Fruit fly (Drosophila melanogaster) whole organism, wandering third instar larva: ENCODE measurements around the gene Ip259.

Experiments
- Abd-B ChIP-seq: fragments of >200 bp; optimal IDR thresholded peaks from 2 replicates; lab custom pipeline; 2017; ENCODE audit warnings: missing biosample characterization, missing genetic modification characterization
- CG32264 ChIP-seq: fragments of 200-800 bp; sonication (Bioruptor generic); optimal IDR thresholded peaks from 2 replicates; lab custom pipeline; 2016; ENCODE audit warnings: missing biosample characterization, missing genetic modification characterization
- CG9705 ChIP-seq: fragments of 200-800 bp; sonication (Bioruptor generic); optimal IDR thresholded peaks from 2 replicates; lab custom pipeline; 2018; ENCODE audit warnings: missing biosample characterization, mild to moderate bottlenecking, missing genetic modification characterization
- CrebA ChIP-seq: fragments of 200-800 bp; sonication (Bioruptor generic); optimal IDR thresholded peaks from 2 replicates; lab custom pipeline; 2016; ENCODE audit warnings: missing biosample characterization, mild to moderate bottlenecking, missing genetic modification characterization, borderline replicate concordance
- Dfd ChIP-seq: fragments of >200 bp; optimal IDR thresholded peaks from 2 replicates; lab custom pipeline; 2017; ENCODE audit warnings: missing biosample characterization, missing genetic modification characterization
- Dif ChIP-seq: fragments of 200-275, 200-300 bp; sonication (Bioruptor generic); optimal IDR thresholded peaks from 2 replicates; lab custom pipeline; 2018; ENCODE audit warnings: missing biosample characterization, missing genetic modification characterization; ENCODE audit not compliant: partially characterized antibody
- HLH106 ChIP-seq: fragments of 200-800 bp; optimal IDR thresholded peaks from 3 replicates; lab custom pipeline; 2019; ENCODE audit warnings: missing biosample characterization, mild to moderate bottlenecking, missing genetic modification characterization, moderate library complexity
- Hnf4 ChIP-seq: fragments of 200-800 bp; sonication (Bioruptor generic); optimal IDR thresholded peaks from 2 replicates; lab custom pipeline; 2016; ENCODE audit warnings: missing biosample characterization, mild to moderate bottlenecking, missing genetic modification characterization
- Hr78 ChIP-seq: fragments of >200 bp; optimal IDR thresholded peaks from 2 replicates; lab custom pipeline; 2017; ENCODE audit warnings: missing biosample characterization, missing genetic modification characterization
- Hr83 ChIP-seq: fragments of 200-300 bp; sonication (Bioruptor generic); optimal IDR thresholded peaks from 2 replicates; lab custom pipeline; 2016; ENCODE audit warnings: missing biosample characterization, mild to moderate bottlenecking, missing genetic modification characterization, moderate library complexity; ENCODE audit not compliant: poor library complexity, severe bottlenecking
- Jra ChIP-seq: sonication (Bioruptor generic); optimal IDR thresholded peaks from 2 replicates; lab custom pipeline; 2016; ENCODE audit warnings: missing biosample characterization, missing genetic modification characterization
- Myc ChIP-seq: fragments of >200 bp; optimal IDR thresholded peaks from 2 replicates; lab custom pipeline; 2017
- N ChIP-seq: fragments of >200 bp; optimal IDR thresholded peaks from 2 replicates; lab custom pipeline; 2018; ENCODE audit warnings: missing biosample characterization, missing external identifiers, missing genetic modification characterization
- OdsH ChIP-seq: fragments of 200-800 bp; sonication (Bioruptor generic); optimal IDR thresholded peaks from 2 replicates; lab custom pipeline; 2016; ENCODE audit warnings: missing biosample characterization, mild to moderate bottlenecking, missing genetic modification characterization
- Rel ChIP-seq, 2 experiments: fragments of 200-800 bp; sonication (Bioruptor generic) in 1 of 2; optimal IDR thresholded peaks; 2 replicates in 1 of 2; 3 replicates in 1 of 2; lab custom pipeline; 2016 to 2019; ENCODE audit warnings: mild to moderate bottlenecking in 2 of 2, missing biosample characterization in 2 of 2, missing genetic modification characterization in 2 of 2, moderate library complexity in 1 of 2
- Sp1 ChIP-seq: fragments of 200-800 bp; sonication (Bioruptor generic); optimal IDR thresholded peaks from 3 replicates; lab custom pipeline; 2019; ENCODE audit warnings: missing biosample characterization, mild to moderate bottlenecking, missing genetic modification characterization, moderate library complexity
- Vsx2 ChIP-seq: fragments of 200-300, 225-300 bp; sonication (Bioruptor generic); optimal IDR thresholded peaks from 2 replicates; lab custom pipeline; 2018; ENCODE audit warnings: missing biosample characterization, missing genetic modification characterization; ENCODE audit not compliant: partially characterized antibody
- br ChIP-seq: fragments of 200-800 bp; sonication (Bioruptor generic); optimal IDR thresholded peaks from 2 replicates; lab custom pipeline; 2016; ENCODE audit warnings: missing biosample characterization, missing genetic modification characterization
- brk ChIP-seq: fragments of 200-800 bp; sonication (Bioruptor generic); optimal IDR thresholded peaks from 2 replicates; lab custom pipeline; 2016; ENCODE audit warnings: missing biosample characterization, mild to moderate bottlenecking, missing genetic modification characterization
- dl ChIP-seq, 2 experiments: fragments of 175-275, 200-275 bp in 1 of 2; fragments of 200-275 bp in 1 of 2; sonication (Bioruptor generic); optimal IDR thresholded peaks; lab custom pipeline; 2018; ENCODE audit warnings: mild to moderate bottlenecking in 2 of 2, missing biosample characterization in 2 of 2, missing genetic modification characterization in 2 of 2, moderate library complexity in 2 of 2; ENCODE audit not compliant: partially characterized antibody in 2 of 2, insufficient read depth in 1 of 2
- dmrt93B ChIP-seq: fragments of 200-800 bp; sonication (Bioruptor generic); optimal IDR thresholded peaks from 2 replicates; lab custom pipeline; 2018; ENCODE audit warnings: missing biosample characterization, mild to moderate bottlenecking, missing genetic modification characterization
- dsf ChIP-seq: sonication (Bioruptor generic); optimal IDR thresholded peaks from 2 replicates; lab custom pipeline; 2016; ENCODE audit warnings: missing biosample characterization, missing genetic modification characterization, borderline replicate concordance
- ey ChIP-seq: fragments of 200-800 bp; sonication (Bioruptor generic); optimal IDR thresholded peaks from 2 replicates; lab custom pipeline; 2016; ENCODE audit warnings: missing biosample characterization, missing genetic modification characterization
- foxo ChIP-seq, 2 experiments: fragments of 200-800 bp; sonication (Bioruptor generic); optimal IDR thresholded peaks; 2 replicates in 1 of 2; 3 replicates in 1 of 2; lab custom pipeline; 2016 to 2017; ENCODE audit warnings: missing biosample characterization in 2 of 2, missing genetic modification characterization in 2 of 2
- fru ChIP-seq: fragments of 200-800 bp; sonication (Bioruptor generic); optimal IDR thresholded peaks from 3 replicates; lab custom pipeline; 2016; ENCODE audit warnings: missing biosample characterization, mild to moderate bottlenecking, missing genetic modification characterization
- h ChIP-seq: fragments of 200-800 bp; sonication (Bioruptor generic); optimal IDR thresholded peaks from 3 replicates; lab custom pipeline; 2016; ENCODE audit warnings: missing biosample characterization, mild to moderate bottlenecking, missing genetic modification characterization
- jim ChIP-seq: fragments of 175-275, 200-325 bp; sonication (Bioruptor generic); optimal IDR thresholded peaks from 2 replicates; lab custom pipeline; 2016; ENCODE audit warnings: missing biosample characterization, mild to moderate bottlenecking, missing genetic modification characterization
- lola ChIP-seq: fragments of >200 bp; optimal IDR thresholded peaks from 2 replicates; lab custom pipeline; 2017; ENCODE audit warnings: missing biosample characterization, missing genetic modification characterization
- pan ChIP-seq: fragments of >200 bp; optimal IDR thresholded peaks from 2 replicates; lab custom pipeline; 2017
- psq ChIP-seq: fragments of 200-800 bp; sonication (Bioruptor generic); optimal IDR thresholded peaks from 3 replicates; lab custom pipeline; 2017; ENCODE audit warnings: missing biosample characterization, mild to moderate bottlenecking, missing genetic modification characterization, moderate library complexity
- rgr ChIP-seq: fragments of 200-800 bp; sonication (Bioruptor generic); optimal IDR thresholded peaks from 3 replicates; lab custom pipeline; 2016; ENCODE audit warnings: missing biosample characterization, mild to moderate bottlenecking, missing genetic modification characterization
- sage ChIP-seq: fragments of 200-800 bp; sonication (Bioruptor generic); optimal IDR thresholded peaks from 2 replicates; lab custom pipeline; 2016; ENCODE audit warnings: missing biosample characterization, mild to moderate bottlenecking, missing genetic modification characterization
- sv ChIP-seq: fragments of 200-800 bp; sonication (Bioruptor generic); optimal IDR thresholded peaks from 3 replicates; lab custom pipeline; 2016; ENCODE audit warnings: missing biosample characterization, missing genetic modification characterization
- tai ChIP-seq: sonication (Bioruptor generic); optimal IDR thresholded peaks from 2 replicates; lab custom pipeline; 2016; ENCODE audit warnings: missing biosample characterization, missing genetic modification characterization
- usp ChIP-seq: fragments of >200 bp; optimal IDR thresholded peaks from 2 replicates; lab custom pipeline; 2017; ENCODE audit warnings: missing biosample characterization, missing genetic modification characterization
- woc ChIP-seq: sonication (Bioruptor generic); optimal IDR thresholded peaks from 2 replicates; lab custom pipeline; 2016; ENCODE audit warnings: missing biosample characterization, mild to moderate bottlenecking, missing genetic modification characterization

Ip259 gene

dm6 chr2L:10376276-10376675 lies 31.9 kb upstream of the Ip259 start:
- TF ChIP-seq pan (lab: Kevin White, UChicago) (no peak), OdsH (GFP tag; lab: Kevin White, UChicago) (no peak), Hr78 (GFP tag; lab: Kevin White, UChicago) (no peak), dl (GFP tag; optimal IDR thresholded peaks at IDR 0.05; lab: Kevin White, UChicago; ENCODE audit: insufficient read depth in 1 of 2, partially characterized antibody in 2 of 2) (no peak), Abd-B (no peak), CG32264 (no peak), Hr83 (GFP tag; lab: Kevin White, UChicago) (no peak), CG9705 (GFP tag; lab: Kevin White, UChicago) (no peak), ey (GFP tag; lab: Kevin White, UChicago) (no peak), N (GFP tag; lab: Kevin White, UChicago) (no peak), jim (GFP tag; lab: Kevin White, UChicago) (no peak), Myc (lab: Kevin White, UChicago) (no peak), brk (no peak), h (no peak)
- TF ChIP-seq, all 38 proteins: peak for 0

- TF ChIP-seq Vsx2 (GFP tag; lab: Kevin White, UChicago) (no peak), brk (no peak), Jra (GFP tag; lab: Kevin White, UChicago) (no peak), Dfd (GFP tag; lab: Kevin White, UChicago) (no peak), psq (no peak), dsf (no peak), foxo (GFP tag; optimal IDR thresholded peaks at IDR 0.05; lab: Kevin White, UChicago) (no peak)
These were observed 29.5 kb upstream of the Ip259 start for dm6 chr2L:10378631-10379030.

dm6 chr2L:10379865-10380264 lies 28.3 kb upstream of the Ip259 start, which contains the start of gene gny:
Gene gny (plus strand): TSS chr2L:10380103.
- TF ChIP-seq sv (GFP tag; lab: Kevin White, UChicago) (no peak), Rel (GFP tag; optimal IDR thresholded peaks at IDR 0.05; lab: Kevin White, UChicago) (no peak), Rel (tag; optimal IDR thresholded peaks at IDR 0.05; lab: Kevin White, UChicago) (peak; percentile 1)

- TF ChIP-seq Hnf4 (peak; percentile 67), Sp1 (GFP tag; lab: Kevin White, UChicago) (peak; percentile 80), pan (lab: Kevin White, UChicago) (no peak), Myc (lab: Kevin White, UChicago) (no peak), fru (GFP tag; lab: Kevin White, UChicago) (peak; percentile 90), h (peak; percentile 91), N (GFP tag; lab: Kevin White, UChicago) (no peak), foxo (GFP tag; optimal IDR thresholded peaks at IDR 0.05; lab: Kevin White, UChicago) (peak; percentile 49 to 87), sv (GFP tag; lab: Kevin White, UChicago) (peak; percentile 77), dmrt93B (GFP tag; lab: Kevin White, UChicago) (no peak), woc (GFP tag; lab: Kevin White, UChicago) (peak; percentile 56), brk (peak; percentile 69), sage (peak; percentile 38), CrebA (GFP tag; lab: Kevin White, UChicago) (no peak), lola (GFP tag; lab: Kevin White, UChicago) (no peak), br (GFP tag; lab: Kevin White, UChicago) (no peak), tai (GFP tag; lab: Kevin White, UChicago) (peak; percentile 11), rgr (GFP tag; lab: Kevin White, UChicago) (peak; percentile 85), CG9705 (GFP tag; lab: Kevin White, UChicago) (no peak), Dfd (GFP tag; lab: Kevin White, UChicago) (no peak), dl (GFP tag; optimal IDR thresholded peaks at IDR 0.05; lab: Kevin White, UChicago; ENCODE audit: insufficient read depth in 1 of 2, partially characterized antibody in 2 of 2) (no peak), Dif (no peak), OdsH (GFP tag; lab: Kevin White, UChicago) (peak; percentile 84), jim (GFP tag; lab: Kevin White, UChicago) (no peak), psq (peak; percentile 59), Hr83 (GFP tag; lab: Kevin White, UChicago) (no peak), HLH106 (tag; lab: Kevin White, UChicago) (peak; percentile 74), Jra (GFP tag; lab: Kevin White, UChicago) (peak; percentile 31), Abd-B (no peak), Rel (GFP tag; optimal IDR thresholded peaks at IDR 0.05; lab: Kevin White, UChicago) (no peak), Rel (tag; optimal IDR thresholded peaks at IDR 0.05; lab: Kevin White, UChicago) (peak; percentile 96), ey (GFP tag; lab: Kevin White, UChicago) (peak; percentile 80), usp (GFP tag; lab: Kevin White, UChicago) (no peak), Hr78 (GFP tag; lab: Kevin White, UChicago) (no peak), CG32264 (peak; percentile 33), dsf (peak; percentile 4)
These were observed 26.2 kb upstream of the Ip259 start, which contains the start of gene CG5096 for dm6 chr2L:10381890-10382450. Gene CG5096 (plus strand): TSS chr2L:10382263.
